Fruit fly (Drosophila melanogaster) whole organism, adult: ENCODE data around the gene simj.

Experiments used
- CG11617 ChIP-seq: fragments of 200-800 bp; sonication (Bioruptor generic); optimal IDR thresholded peaks from 2 replicates; lab custom pipeline; 2017; ENCODE audit warnings: mild to moderate bottlenecking, missing biosample characterization, missing genetic modification reagents, missing genetic modification characterization
- CG33017 ChIP-seq: fragments of 200-800 bp; sonication (Bioruptor generic); optimal IDR thresholded peaks from 2 replicates; lab custom pipeline; 2018; ENCODE audit warnings: missing biosample characterization, mild to moderate bottlenecking, missing genetic modification characterization, moderate library complexity
- CG5204 ChIP-seq: fragments of 200-800 bp; sonication (Bioruptor generic); optimal IDR thresholded peaks from 2 replicates; lab custom pipeline; 2016; ENCODE audit warnings: missing biosample characterization, missing genetic modification characterization
- CG7101 ChIP-seq: fragments of 200-800 bp; sonication (Bioruptor generic); optimal IDR thresholded peaks from 2 replicates; lab custom pipeline; 2018; ENCODE audit warnings: missing biosample characterization, mild to moderate bottlenecking, missing genetic modification characterization, moderate library complexity
- Clk ChIP-seq: fragments of 200-800 bp; sonication (Bioruptor generic); optimal IDR thresholded peaks from 2 replicates; lab custom pipeline; 2017; ENCODE audit warnings: missing biosample characterization, missing genetic modification characterization
- Crg-1 ChIP-seq: fragments of 200-800 bp; sonication (Bioruptor generic); optimal IDR thresholded peaks from 2 replicates; lab custom pipeline; 2016; ENCODE audit warnings: missing biosample characterization, missing genetic modification characterization
- Hr96 ChIP-seq: fragments of 200-800 bp; sonication (Bioruptor generic); optimal IDR thresholded peaks from 2 replicates; lab custom pipeline; 2016; ENCODE audit warnings: missing biosample characterization, missing genetic modification characterization
- cnc ChIP-seq, 2 experiments: fragments of >200 bp; optimal IDR thresholded peaks; 2 replicates each; lab custom pipeline; 2017
- kay ChIP-seq: fragments of 200-800 bp; sonication (Bioruptor generic); peaks from one replicate; lab custom pipeline; 2016; ENCODE audit warnings: missing biosample characterization, missing genetic modification characterization, borderline replicate concordance

dm6 chr3L:10629969-10630368 lies 34.6 kb upstream of the simj start, which contains the start of gene CG42536:
- TF ChIP-seq Hr96 (GFP tag; lab: Kevin White, UChicago) (no peak), cnc (optimal IDR thresholded peaks at IDR 0.05; lab: Kevin White, UChicago) (no peak), CG7101 (no peak), CG11617 (no peak), kay (peak; percentile 16), Clk (GFP tag; lab: Kevin White, UChicago) (no peak), Crg-1 (GFP tag; lab: Kevin White, UChicago) (no peak), CG5204 (no peak), CG33017 (tag; lab: Kevin White, UChicago) (no peak)
